Worm (Caenorhabditis elegans): Measurements from ENCODE around the gene str-81.

The str-81 gene

ce11 chrV:19233469-19233868 is 17.4 kb downstream of the str-81 start, which contains the start of gene fbxb-116:
TSS of gene fbxb-116 (plus strand) at chrV:19233769.
- no peak for TF ChIP-seq attf-6 (GFP tag; IDR thresholded peaks at IDR 0.05)
- TF ChIP-seq repo-1 (tag; optimal IDR thresholded peaks at IDR 0.05), result no peak
- TF ChIP-seq lsl-1 (GFP tag; optimal IDR thresholded peaks at IDR 0.05), result no peak
- no peak for TF ChIP-seq dox-1 (GFP tag; IDR thresholded peaks at IDR 0.05)
- TF ChIP-seq Y53G8AR.9 (GFP tag; conservative IDR thresholded peaks at IDR 0.05), result no peak
- no peak for TF ChIP-seq sptf-2 (GFP tag; optimal IDR thresholded peaks at IDR 0.05)
- no peak for TF ChIP-seq lin-35 (GFP tag; optimal IDR thresholded peaks at IDR 0.05)
- TF ChIP-seq gei-17 (GFP tag; optimal IDR thresholded peaks at IDR 0.05), result no peak
- TF ChIP-seq F10E7.11 (tag; optimal IDR thresholded peaks at IDR 0.05), result no peak
- no peak for TF ChIP-seq mxl-1 (tag; optimal IDR thresholded peaks at IDR 0.05)
- no peak for TF ChIP-seq him-1 (tag; optimal IDR thresholded peaks at IDR 0.05)
- TF ChIP-seq lin-40 (tag; optimal IDR thresholded peaks at IDR 0.05), result no peak
- TF ChIP-seq nfyb-1 (GFP tag; IDR thresholded peaks at IDR 0.05), result no peak

DNA sequence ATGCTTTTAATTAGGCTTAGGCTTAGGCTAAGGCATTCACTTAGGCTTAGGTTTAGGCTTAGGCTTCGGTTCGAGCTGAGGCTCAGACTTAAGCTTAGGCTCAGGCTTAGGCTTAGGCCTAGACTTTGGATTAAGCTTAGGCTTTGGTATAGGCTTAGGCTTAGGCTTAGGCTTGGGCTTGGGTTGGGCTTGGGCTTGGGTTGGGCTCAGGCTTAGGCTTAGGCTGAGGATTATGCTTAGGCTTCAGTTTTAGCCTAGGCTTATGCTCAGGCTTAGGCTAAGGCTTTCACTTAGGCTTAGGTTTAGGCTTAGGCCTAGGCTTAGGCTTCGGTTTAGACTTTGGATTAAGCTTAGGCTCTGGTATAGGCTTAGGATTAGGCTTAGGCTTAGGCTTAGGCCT is 19.7 kb downstream of the str-81 start:
- no peak for TF ChIP-seq nfyb-1 (GFP tag; IDR thresholded peaks at IDR 0.05)

- TF ChIP-seq ama-1 (optimal IDR thresholded peaks at IDR 0.05), result no peak
- TF ChIP-seq ama-1 (GFP tag; optimal IDR thresholded peaks at IDR 0.05), result no peak
- no peak for TF ChIP-seq ceh-40 (GFP tag; IDR thresholded peaks at IDR 0.05)
- no peak for TF ChIP-seq efl-1 (GFP tag; optimal IDR thresholded peaks at IDR 0.05)
- TF ChIP-seq dpff-1 (tag; optimal IDR thresholded peaks at IDR 0.05), result no peak
Measured at ce11 chrV:19230413-19230812, 20.5 kb downstream of the str-81 start, which contains the start of gene sqst-3. TSS of gene sqst-3 (plus strand) at chrV:19230782.

DNA sequence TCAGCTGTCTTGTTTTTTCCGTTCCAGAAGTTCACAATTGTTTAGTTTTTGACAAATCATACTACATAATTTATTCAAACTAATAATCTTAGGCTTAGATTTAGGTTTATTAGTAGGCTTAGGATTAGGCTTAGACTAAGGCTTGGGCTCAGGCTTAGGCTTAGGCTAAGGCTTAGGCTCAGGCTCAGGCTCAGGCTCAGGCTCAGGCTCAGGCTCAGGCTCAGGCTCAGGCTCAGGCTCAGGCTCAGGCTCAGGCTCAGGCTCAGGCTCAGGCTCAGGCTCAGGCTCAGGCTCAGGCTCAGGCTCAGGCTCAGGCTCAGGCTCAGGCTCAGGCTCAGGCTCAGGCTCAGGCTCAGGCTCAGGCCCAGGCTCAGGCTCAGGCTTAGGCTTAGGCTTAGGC is 21.9 kb downstream of the str-81 start:
- TF ChIP-seq egrh-3 (GFP tag; IDR thresholded peaks at IDR 0.05) (peak; percentile 95), zfh-2 (GFP tag; conservative IDR thresholded peaks at IDR 0.05) (peak; percentile 39; the same call in 1 of the 2 replicates)

DNA sequence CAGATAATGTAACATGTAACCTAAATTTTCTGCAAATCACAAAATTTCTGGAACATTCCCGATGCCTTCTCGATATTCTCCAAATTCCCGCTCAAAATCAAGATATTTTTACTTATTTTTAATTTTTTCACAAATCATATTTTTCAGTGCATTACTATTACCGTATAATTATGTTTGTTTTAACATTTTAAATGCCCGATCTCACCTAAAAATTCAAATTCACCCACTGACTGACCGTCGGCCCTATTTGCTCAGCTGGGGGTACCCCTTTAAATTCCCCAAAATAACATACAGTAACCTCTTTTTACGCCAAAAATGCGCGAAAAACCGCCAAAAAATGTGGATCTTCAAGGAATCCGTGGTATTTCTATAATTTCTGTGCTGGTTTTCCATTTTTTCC is 33.2 kb downstream of the str-81 start, which contains the start of gene oac-49:
Gene oac-49, plus strand, starts transcription at position 301 of the 400 bp plus-strand sequence.
- TF ChIP-seq somi-1 (GFP tag; optimal IDR thresholded peaks at IDR 0.05), result no peak
- no peak for TF ChIP-seq ZK185.1 (tag; optimal IDR thresholded peaks at IDR 0.05; ENCODE audit: poor library complexity, severe bottlenecking)
- no peak for TF ChIP-seq aptf-3 (GFP tag; IDR thresholded peaks at IDR 0.05)
- no peak for TF ChIP-seq T07F8.4 (tag; optimal IDR thresholded peaks at IDR 0.05)
- no peak for TF ChIP-seq ceh-100 (GFP tag; IDR thresholded peaks at IDR 0.05)
- no peak for TF ChIP-seq ekl-4 (GFP tag; IDR thresholded peaks at IDR 0.05)
- TF ChIP-seq madf-10 (tag; optimal IDR thresholded peaks at IDR 0.05), result no peak
- TF ChIP-seq Y53F4B.3 (GFP tag; IDR thresholded peaks at IDR 0.05), result no peak
- no peak for TF ChIP-seq egrh-3 (GFP tag; IDR thresholded peaks at IDR 0.05)
- TF ChIP-seq unc-130 (GFP tag; optimal IDR thresholded peaks at IDR 0.05), result no peak
- TF ChIP-seq hlh-12 (tag; optimal IDR thresholded peaks at IDR 0.05), result no peak

- no peak for TF ChIP-seq C06A6.2 (GFP tag; conservative IDR thresholded peaks at IDR 0.05)
- no peak for TF ChIP-seq pha-4 (tag; optimal IDR thresholded peaks at IDR 0.05)
- TF ChIP-seq sea-2 (GFP tag; IDR thresholded peaks at IDR 0.05), result no peak
- no peak for TF ChIP-seq snpc-3.4 (tag; optimal IDR thresholded peaks at IDR 0.05)
- TF ChIP-seq madf-8 (GFP tag; conservative IDR thresholded peaks at IDR 0.05), result no peak
- no peak for TF ChIP-seq ztf-28 (GFP tag; IDR thresholded peaks at IDR 0.05)
- no peak for TF ChIP-seq rpc-1 (optimal IDR thresholded peaks at IDR 0.05)
- TF ChIP-seq rpc-1 (tag; optimal IDR thresholded peaks at IDR 0.05), result no peak
- no peak for TF ChIP-seq aptf-3 (GFP tag; IDR thresholded peaks at IDR 0.05)
- TF ChIP-seq Y56A3A.18 (GFP tag; IDR thresholded peaks at IDR 0.05), result no peak
- no peak for TF ChIP-seq hlh-26 (GFP tag; conservative IDR thresholded peaks at IDR 0.05)
- no peak for TF ChIP-seq attf-6 (GFP tag; IDR thresholded peaks at IDR 0.05)
- no peak for TF ChIP-seq madf-6 (GFP tag; IDR thresholded peaks at IDR 0.05)
- TF ChIP-seq F39B2.1 (GFP tag; IDR thresholded peaks at IDR 0.05), result no peak
- no peak for TF ChIP-seq mxl-1 (tag; optimal IDR thresholded peaks at IDR 0.05)
- TF ChIP-seq ama-1 (optimal IDR thresholded peaks at IDR 0.05), result no peak
- no peak for TF ChIP-seq ama-1 (GFP tag; optimal IDR thresholded peaks at IDR 0.05)
- TF ChIP-seq D2030.7 (GFP tag; IDR thresholded peaks at IDR 0.05), result no peak
Measured at ce11 chrV:19217104-19217503, 33.8 kb downstream of the str-81 start, which contains the start of gene srr-2. TSS of gene srr-2 (minus strand) at chrV:19217176.
